Fruit fly (Drosophila melanogaster): ENCODE data around the gene CG9592.
A peak's percentile ranks its signal among the peaks of the same experiment; 100 is the strongest.

CG9592 gene

DNA sequence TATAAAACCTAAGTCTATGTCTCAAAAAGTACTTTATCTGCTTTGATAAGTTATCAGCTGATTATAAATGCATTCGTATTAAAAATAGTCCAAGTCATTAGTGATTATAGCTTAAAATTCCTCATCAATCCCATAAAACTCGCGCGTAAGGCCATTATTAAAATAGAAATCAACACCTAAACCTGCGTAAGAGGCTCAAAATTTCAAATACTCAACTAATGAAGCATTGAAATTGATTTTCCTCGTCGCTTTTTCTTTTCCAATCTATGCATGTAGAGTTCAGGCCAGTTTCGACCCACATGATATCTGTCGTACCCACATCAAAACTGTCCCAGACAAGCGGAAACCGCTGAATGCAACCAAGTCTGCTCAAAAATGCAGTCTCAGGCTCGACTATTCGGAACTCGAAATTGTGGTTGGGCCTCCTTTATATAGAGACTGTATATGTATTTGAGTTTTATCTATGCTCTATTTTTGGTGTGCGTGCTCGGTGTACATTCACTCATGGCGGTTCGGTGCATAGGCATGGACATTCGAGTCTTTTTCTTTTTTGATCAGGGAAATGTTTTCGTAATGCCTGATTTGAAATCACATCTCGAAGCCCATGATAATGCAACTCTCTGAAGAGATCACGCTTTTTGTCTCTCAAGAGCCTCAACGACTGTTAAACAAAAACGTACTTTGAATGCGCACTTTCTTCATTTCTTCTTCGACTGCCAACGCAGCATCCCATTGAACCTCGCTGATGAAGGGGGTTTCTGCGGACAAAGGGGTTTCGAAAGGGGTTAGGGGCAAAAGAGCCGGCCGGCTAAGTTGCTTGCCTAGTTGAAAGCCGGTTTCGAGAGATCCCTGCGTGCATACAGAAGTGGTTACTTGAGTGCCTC, 34.7 kb downstream of the CG9592 start:
- TF ChIP-seq Clk (GFP tag; optimal IDR thresholded peaks at IDR 0.05) (no peak), CG11617 (GFP tag; optimal IDR thresholded peaks at IDR 0.05) (no peak)

DNA sequence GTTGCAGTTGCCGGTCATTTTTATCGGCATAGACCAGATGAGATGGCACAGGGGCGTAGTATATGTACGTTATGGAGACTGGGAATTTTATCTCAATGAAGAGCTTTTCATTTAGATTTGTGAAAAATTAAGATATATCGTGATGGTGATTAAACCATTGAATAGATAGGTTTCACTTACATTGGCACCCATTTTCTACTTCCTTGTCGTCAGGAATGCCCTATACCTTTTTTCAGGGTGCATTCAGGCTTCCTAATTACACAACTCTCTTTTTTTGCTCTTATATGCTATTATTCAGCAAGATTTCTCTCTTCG, 35.3 kb downstream of the CG9592 start:
- TF ChIP-seq CG5204 (GFP tag; optimal IDR thresholded peaks at IDR 0.05): no peak
- TF ChIP-seq CG11617 (GFP tag; optimal IDR thresholded peaks at IDR 0.05): no peak
- no peak for TF ChIP-seq cnc (optimal IDR thresholded peaks at IDR 0.05)
- TF ChIP-seq CG7101 (tag; optimal IDR thresholded peaks at IDR 0.05): no peak
- no peak for TF ChIP-seq Clk (GFP tag; optimal IDR thresholded peaks at IDR 0.05)
- no peak for TF ChIP-seq toe (GFP tag; optimal IDR thresholded peaks at IDR 0.05)
- no peak for TF ChIP-seq CG1620 (GFP tag; optimal IDR thresholded peaks at IDR 0.05)
- TF ChIP-seq cic (GFP tag; optimal IDR thresholded peaks at IDR 0.05): no peak
- TF ChIP-seq CG12768 (GFP tag; optimal IDR thresholded peaks at IDR 0.05): no peak
- no peak for TF ChIP-seq kay (GFP tag; ENCODE audit: borderline replicate concordance)
- no peak for TF ChIP-seq ovo (GFP tag; optimal IDR thresholded peaks at IDR 0.05)
- TF ChIP-seq CG14711 (tag; optimal IDR thresholded peaks at IDR 0.05): no peak
- TF ChIP-seq Hr96 (GFP tag; optimal IDR thresholded peaks at IDR 0.05): no peak
- no peak for TF ChIP-seq CG33017 (tag; optimal IDR thresholded peaks at IDR 0.05)
- no peak for TF ChIP-seq Crg-1 (GFP tag; optimal IDR thresholded peaks at IDR 0.05)
- no peak for TF ChIP-seq CG7045 (GFP tag; optimal IDR thresholded peaks at IDR 0.05)
- TF ChIP-seq Mnt (GFP tag; optimal IDR thresholded peaks at IDR 0.05): no peak
- no peak for TF ChIP-seq pad (GFP tag; optimal IDR thresholded peaks at IDR 0.05)
- TF ChIP-seq tj (GFP tag; optimal IDR thresholded peaks at IDR 0.05): no peak
- TF ChIP-seq bab1 (GFP tag; optimal IDR thresholded peaks at IDR 0.05): no peak

DNA sequence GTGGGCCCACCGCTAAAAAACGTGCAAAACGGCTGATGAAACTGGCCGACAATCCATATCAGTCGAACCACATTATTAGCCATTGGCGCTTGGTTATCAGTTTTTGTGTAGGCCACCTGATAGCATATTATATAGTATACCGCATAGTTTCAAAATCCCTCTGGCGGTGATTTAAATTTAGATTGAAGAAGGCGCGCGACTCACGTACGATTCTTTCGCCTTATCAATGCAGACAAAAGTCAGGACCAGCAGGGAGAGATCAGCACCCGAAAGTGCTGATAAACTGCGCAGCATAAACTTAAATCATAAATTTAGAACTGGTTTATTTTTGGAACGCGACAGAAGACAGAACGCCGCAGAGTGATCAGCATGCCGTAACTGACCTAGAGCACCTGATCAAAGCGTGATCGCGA, 36.3 kb downstream of the CG9592 start:
- TF ChIP-seq Mnt (GFP tag; optimal IDR thresholded peaks at IDR 0.05) (no peak), toe (GFP tag; optimal IDR thresholded peaks at IDR 0.05) (no peak), CG5204 (GFP tag; optimal IDR thresholded peaks at IDR 0.05) (no peak), Clk (GFP tag; optimal IDR thresholded peaks at IDR 0.05) (no peak)

DNA sequence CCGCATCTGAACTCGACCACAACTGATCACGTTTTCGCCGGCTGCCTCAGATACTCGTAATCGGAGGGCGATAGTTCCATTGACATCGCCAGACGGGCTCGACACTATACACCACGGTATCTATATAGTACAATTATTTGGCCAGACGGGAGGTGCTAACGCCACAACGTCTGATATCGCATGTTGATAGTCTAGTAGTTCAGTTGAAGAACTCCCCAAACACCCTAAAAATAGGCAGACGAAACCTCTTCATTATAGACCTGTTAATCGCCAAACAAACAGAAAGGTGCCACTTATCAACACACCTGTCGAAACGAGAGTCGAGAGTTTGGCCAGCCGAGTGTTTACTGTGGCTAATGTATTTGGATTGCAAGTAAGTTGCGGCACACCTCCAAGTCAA, 37.4 kb downstream of the CG9592 start:
- TF ChIP-seq cic (GFP tag; optimal IDR thresholded peaks at IDR 0.05): peak; percentile 86
- TF ChIP-seq Clk (GFP tag; optimal IDR thresholded peaks at IDR 0.05): no peak
- TF ChIP-seq CG11617 (GFP tag; optimal IDR thresholded peaks at IDR 0.05): peak; percentile 0
- TF ChIP-seq Hr96 (GFP tag; optimal IDR thresholded peaks at IDR 0.05): peak; percentile 26
- peak; percentile 12 for TF ChIP-seq tj (GFP tag; optimal IDR thresholded peaks at IDR 0.05)
- no peak for TF ChIP-seq ovo (GFP tag; optimal IDR thresholded peaks at IDR 0.05)
- no peak for TF ChIP-seq pad (GFP tag; optimal IDR thresholded peaks at IDR 0.05)
- peak; percentile 27 for TF ChIP-seq CG7045 (GFP tag; optimal IDR thresholded peaks at IDR 0.05)
- TF ChIP-seq toe (GFP tag; optimal IDR thresholded peaks at IDR 0.05): no peak
- peak; percentile 17 for TF ChIP-seq CG14711 (tag; optimal IDR thresholded peaks at IDR 0.05)
- TF ChIP-seq bab1 (GFP tag; optimal IDR thresholded peaks at IDR 0.05): peak; percentile 3
- peak; percentile 48 for TF ChIP-seq Mnt (GFP tag; optimal IDR thresholded peaks at IDR 0.05)
- TF ChIP-seq CG12768 (GFP tag; optimal IDR thresholded peaks at IDR 0.05): no peak
- TF ChIP-seq CG5204 (GFP tag; optimal IDR thresholded peaks at IDR 0.05): no peak
- TF ChIP-seq CG7101 (tag; optimal IDR thresholded peaks at IDR 0.05): peak; percentile 18
- no peak for TF ChIP-seq cnc (optimal IDR thresholded peaks at IDR 0.05)
- TF ChIP-seq Crg-1 (GFP tag; optimal IDR thresholded peaks at IDR 0.05): peak; percentile 59
- TF ChIP-seq kay (GFP tag; ENCODE audit: borderline replicate concordance): no peak
- no peak for TF ChIP-seq CG33017 (tag; optimal IDR thresholded peaks at IDR 0.05)
- no peak for TF ChIP-seq CG1620 (GFP tag; optimal IDR thresholded peaks at IDR 0.05)

DNA sequence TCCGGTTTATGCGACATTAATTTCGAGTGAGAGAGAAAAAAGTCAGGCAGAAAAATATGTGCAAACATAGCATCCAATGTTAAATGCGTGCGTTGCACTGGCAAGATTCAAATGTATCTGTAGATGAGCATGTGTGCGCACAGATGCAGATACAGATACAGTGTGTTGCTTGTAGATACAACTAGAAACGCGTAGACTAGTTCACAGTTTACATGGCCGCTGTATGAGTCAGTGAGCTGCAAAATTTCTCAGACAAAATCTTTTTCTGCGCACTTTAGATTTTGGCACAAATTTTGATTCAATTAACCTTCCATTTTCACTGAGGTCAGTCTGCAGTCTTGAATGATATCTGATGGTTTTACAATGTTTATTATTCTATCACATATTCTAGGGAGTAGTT, 38.6 kb downstream of the CG9592 start:
- TF ChIP-seq CG7101 (tag; optimal IDR thresholded peaks at IDR 0.05) (no peak), tj (GFP tag; optimal IDR thresholded peaks at IDR 0.05) (peak; percentile 23), CG1620 (GFP tag; optimal IDR thresholded peaks at IDR 0.05) (no peak)

DNA sequence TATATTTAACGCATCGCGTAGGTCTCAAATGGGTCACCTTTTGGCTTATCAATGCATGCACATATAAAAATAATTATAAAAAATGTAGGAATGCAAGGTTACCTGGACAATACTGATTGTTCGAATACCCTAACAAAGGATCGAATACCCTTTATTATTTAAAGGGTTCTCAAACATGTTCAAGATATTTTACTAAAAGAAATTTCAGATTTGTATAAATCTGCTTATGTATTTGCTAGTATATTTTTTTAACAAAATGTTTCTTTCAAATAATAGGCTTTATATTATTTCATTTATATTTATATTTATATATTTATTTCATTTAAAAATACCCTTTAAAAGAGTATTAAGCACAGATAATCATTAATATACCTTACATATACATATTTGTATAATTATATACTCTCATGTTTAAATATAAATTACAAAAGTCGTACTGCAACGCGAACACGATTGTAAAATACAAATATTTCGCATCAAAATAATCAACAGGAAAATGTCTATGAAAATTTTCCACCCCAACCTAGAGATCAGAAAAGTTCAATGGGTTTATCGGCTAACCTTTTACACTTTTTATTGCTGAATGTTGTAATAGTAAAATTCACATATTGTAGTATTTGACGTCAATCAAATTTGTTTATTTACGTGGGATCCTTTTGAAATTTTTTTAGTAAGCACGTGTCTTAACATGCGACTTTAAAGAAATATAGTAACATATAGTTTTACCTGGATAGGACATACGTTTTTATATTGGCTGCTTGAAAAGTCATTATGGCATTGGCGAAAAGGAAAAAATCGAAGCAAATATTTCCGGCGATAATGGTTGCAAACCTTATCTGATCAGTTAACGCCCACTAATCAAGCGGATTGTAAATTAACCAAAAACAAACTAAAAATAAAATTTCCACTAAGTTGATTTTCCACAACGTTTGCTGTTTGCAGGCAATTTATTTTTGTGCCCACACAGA, 39.4 kb downstream of the CG9592 start:
- TF ChIP-seq CG33017 (tag; optimal IDR thresholded peaks at IDR 0.05): peak; percentile 77
- TF ChIP-seq cic (GFP tag; optimal IDR thresholded peaks at IDR 0.05): peak; percentile 73
- TF ChIP-seq toe (GFP tag; optimal IDR thresholded peaks at IDR 0.05): no peak
- TF ChIP-seq CG7101 (tag; optimal IDR thresholded peaks at IDR 0.05): peak; percentile 57
- TF ChIP-seq CG7045 (GFP tag; optimal IDR thresholded peaks at IDR 0.05): no peak
- no peak for TF ChIP-seq Hr96 (GFP tag; optimal IDR thresholded peaks at IDR 0.05)
- TF ChIP-seq Crg-1 (GFP tag; optimal IDR thresholded peaks at IDR 0.05): no peak
- peak; percentile 88 for TF ChIP-seq kay (GFP tag; ENCODE audit: borderline replicate concordance)
- peak; percentile 38 for TF ChIP-seq CG14711 (tag; optimal IDR thresholded peaks at IDR 0.05)
